Fruit fly (Drosophila melanogaster): ENCODE data around the gene Osi2.

Osi2 gene

dm6 chr3R:6209073-6209472, at the start of gene Osi2:
Gene Osi2 (plus strand): TSS chr3R:6209373.
- no peak for TF ChIP-seq CG17801 (GFP tag; optimal IDR thresholded peaks at IDR 0.05; ENCODE audit: partially characterized antibody)

dm6 chr3R:6167183-6167582, 42.0 kb upstream of the Osi2 start, which contains the start of gene CG1077:
Gene CG1077 (plus strand): TSS chr3R:6167483.
- no peak for TF ChIP-seq CG17801 (GFP tag; optimal IDR thresholded peaks at IDR 0.05; ENCODE audit: partially characterized antibody)

dm6 chr3R:6170737-6171136, 38.4 kb upstream of the Osi2 start:
- no peak for TF ChIP-seq CG17801 (GFP tag; optimal IDR thresholded peaks at IDR 0.05; ENCODE audit: partially characterized antibody)

- TF ChIP-seq CG17801 (GFP tag; optimal IDR thresholded peaks at IDR 0.05; ENCODE audit: partially characterized antibody), result no peak
Observed at dm6 chr3R:6173249-6173648, 35.9 kb upstream of the Osi2 start, which contains the start of gene Osi1. Gene Osi1 (plus strand): TSS chr3R:6173549.

- TF ChIP-seq CG17801 (GFP tag; optimal IDR thresholded peaks at IDR 0.05; ENCODE audit: partially characterized antibody), result no peak
Observed at dm6 chr3R:6182511-6182910, 26.7 kb upstream of the Osi2 start.

- TF ChIP-seq CG17801 (GFP tag; optimal IDR thresholded peaks at IDR 0.05; ENCODE audit: partially characterized antibody), result no peak
Observed at dm6 chr3R:6187015-6187414, 22.2 kb upstream of the Osi2 start, which contains the start of gene NPFR. Gene NPFR (plus strand): TSS chr3R:6187315.

dm6 chr3R:6196416-6196815, 12.8 kb upstream of the Osi2 start:
- no peak for TF ChIP-seq CG17801 (GFP tag; optimal IDR thresholded peaks at IDR 0.05; ENCODE audit: partially characterized antibody)

dm6 chr3R:6198488-6198892, 10.7 kb upstream of the Osi2 start, which contains the start of gene Osi24:
Gene Osi24 (plus strand): TSS chr3R:6198811.
- no peak for TF ChIP-seq CG17801 (GFP tag; optimal IDR thresholded peaks at IDR 0.05; ENCODE audit: partially characterized antibody)

- no peak for TF ChIP-seq CG17801 (GFP tag; optimal IDR thresholded peaks at IDR 0.05; ENCODE audit: partially characterized antibody)
Observed at dm6 chr3R:6199717-6200116, 9.5 kb upstream of the Osi2 start.

- TF ChIP-seq CG17801 (GFP tag; optimal IDR thresholded peaks at IDR 0.05; ENCODE audit: partially characterized antibody), result no peak
Observed at dm6 chr3R:6203000-6203399, 6.2 kb upstream of the Osi2 start.

- no peak for TF ChIP-seq CG17801 (GFP tag; optimal IDR thresholded peaks at IDR 0.05; ENCODE audit: partially characterized antibody)
Observed at dm6 chr3R:6210266-6211040, 1.3 kb downstream of the Osi2 start.

- TF ChIP-seq CG17801 (GFP tag; optimal IDR thresholded peaks at IDR 0.05; ENCODE audit: partially characterized antibody), result no peak
Observed at dm6 chr3R:6211041-6211377, 1.8 kb downstream of the Osi2 start.

dm6 chr3R:6214227-6214626, 5.1 kb downstream of the Osi2 start:
- no peak for TF ChIP-seq CG17801 (GFP tag; optimal IDR thresholded peaks at IDR 0.05; ENCODE audit: partially characterized antibody)

dm6 chr3R:6215053-6215882, 6.1 kb downstream of the Osi2 start, which contains the start of gene Osi3:
Gene Osi3 (plus strand): TSS chr3R:6215832.
- TF ChIP-seq CG17801 (GFP tag; optimal IDR thresholded peaks at IDR 0.05; ENCODE audit: partially characterized antibody), result no peak

- no peak for TF ChIP-seq CG17801 (GFP tag; optimal IDR thresholded peaks at IDR 0.05; ENCODE audit: partially characterized antibody)
Observed at dm6 chr3R:6221681-6222080, 12.5 kb downstream of the Osi2 start, which contains the start of gene Osi4. Gene Osi4 (minus strand): TSS chr3R:6221781.

dm6 chr3R:6222119-6222518, 12.9 kb downstream of the Osi2 start:
- TF ChIP-seq CG17801 (GFP tag; optimal IDR thresholded peaks at IDR 0.05; ENCODE audit: partially characterized antibody), result no peak

Data from ovary, adult (tissue).